Fruit fly (Drosophila melanogaster): Measurements from ENCODE around the gene SmydA-2.

- TF ChIP-seq CG8478 (optimal IDR thresholded peaks at IDR 0.05) = no peak
- no peak for TF ChIP-seq CTCF (optimal IDR thresholded peaks at IDR 0.05)
Measured at dm6 chr3L:19048761-19049160, 45.7 kb upstream of the SmydA-2 start.

Measured in S2 (cell line).